Worm (Caenorhabditis elegans) whole organism, L4 larva: ENCODE results near the gene decr-1.1.

Experiments
- ama-1 ChIP-seq: fragments of 150-350 bp; optimal IDR thresholded peaks from 2 replicates; lab custom pipeline; 2014; ENCODE audit warnings: inconsistent platforms, mixed read lengths
- lin-15B ChIP-seq: fragments of 150-350 bp; sonication (generic microtip); optimal IDR thresholded peaks from 3 replicates; lab custom pipeline; 2014; ENCODE audit warnings: missing biosample characterization, missing genetic modification characterization
- mdl-1 ChIP-seq, 2 experiments: fragments of 150-350 bp in 1 of 2; sonication (generic microtip) in 1 of 2; optimal IDR thresholded peaks; 2 replicates each; lab custom pipeline; 2014 to 2017; ENCODE audit warnings: missing biosample characterization in 2 of 2, missing genetic modification characterization in 2 of 2
- nhr-11 ChIP-seq: fragments of 150-350 bp; optimal IDR thresholded peaks from 2 replicates; lab custom pipeline; 2014; ENCODE audit warnings: missing biosample characterization, missing genetic modification characterization
- snpc-4 ChIP-seq: fragments of 150-350 bp; optimal IDR thresholded peaks from 2 replicates; lab custom pipeline; 2014; ENCODE audit warnings: missing biosample characterization, missing genetic modification characterization

- TF ChIP-seq lin-15B (no peak), snpc-4 (no peak), ama-1 (lab: Kevin White, UChicago) (no peak), nhr-11 (tag; lab: Kevin White, UChicago) (no peak), mdl-1 (tag; optimal IDR thresholded peaks at IDR 0.05; lab: Kevin White, UChicago) (no peak)
These were observed 21.7 kb downstream of the decr-1.1 start, which contains the start of gene swan-2 for ce11 chrV:13803902-13804301.
